Worm (Caenorhabditis elegans): ENCODE results near the gene sphr-1.

Gene sphr-1

DNA sequence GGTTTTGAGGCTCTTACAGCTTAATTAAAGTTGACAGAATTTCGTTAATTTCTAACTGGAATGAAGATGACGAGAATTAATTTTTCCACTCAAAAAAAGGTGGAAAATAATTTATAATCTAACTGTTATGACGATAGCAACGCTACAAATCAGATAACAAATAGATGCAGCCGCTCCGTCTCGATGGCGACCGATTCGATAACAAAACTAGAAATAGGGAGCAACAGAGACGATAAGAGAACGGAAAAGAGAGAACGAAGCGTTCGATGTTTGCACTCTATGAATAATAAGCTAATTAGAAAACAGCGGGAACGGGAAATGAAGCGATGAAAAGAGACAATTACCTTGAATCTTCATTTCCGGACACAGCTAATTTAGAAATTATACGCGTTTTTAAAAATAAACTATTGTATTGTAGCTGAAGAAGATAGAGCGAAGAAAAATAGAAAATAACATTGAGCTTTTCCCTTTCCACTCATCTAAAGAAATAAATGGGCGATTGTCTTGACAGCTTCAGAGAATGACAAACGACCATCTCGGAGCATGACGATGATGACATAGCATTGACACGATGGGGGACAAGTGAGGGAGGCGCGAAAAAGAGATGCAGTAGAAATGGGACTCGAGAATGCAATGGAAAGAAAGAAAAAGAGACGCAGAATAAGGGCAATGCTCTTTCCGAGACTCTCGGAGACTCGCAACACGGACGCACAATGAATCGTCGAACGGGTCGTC, 27.4 kb downstream of the sphr-1 start:
- TF ChIP-seq mls-2 (tag; optimal IDR thresholded peaks at IDR 0.05), result peak; percentile 37
- no peak for TF ChIP-seq ceh-43 (GFP tag; optimal IDR thresholded peaks at IDR 0.05)
- TF ChIP-seq unc-62 (GFP tag; optimal IDR thresholded peaks at IDR 0.05), result peak; percentile 91
- TF ChIP-seq tbx-8 (GFP tag; optimal IDR thresholded peaks at IDR 0.05), result no peak
- TF ChIP-seq ham-2 (GFP tag; optimal IDR thresholded peaks at IDR 0.05), result no peak
- TF ChIP-seq lsy-2 (tag; optimal IDR thresholded peaks at IDR 0.05), result no peak
- TF ChIP-seq ces-1 (GFP tag; optimal IDR thresholded peaks at IDR 0.05), result peak; percentile 20
- TF ChIP-seq nhr-76 (tag; optimal IDR thresholded peaks at IDR 0.05), result no peak
- TF ChIP-seq blmp-1 (tag; optimal IDR thresholded peaks at IDR 0.05), result no peak
- TF ChIP-seq mep-1 (tag; optimal IDR thresholded peaks at IDR 0.05), result peak; percentile 22
- no peak for TF ChIP-seq nhr-2 (tag; optimal IDR thresholded peaks at IDR 0.05)

DNA sequence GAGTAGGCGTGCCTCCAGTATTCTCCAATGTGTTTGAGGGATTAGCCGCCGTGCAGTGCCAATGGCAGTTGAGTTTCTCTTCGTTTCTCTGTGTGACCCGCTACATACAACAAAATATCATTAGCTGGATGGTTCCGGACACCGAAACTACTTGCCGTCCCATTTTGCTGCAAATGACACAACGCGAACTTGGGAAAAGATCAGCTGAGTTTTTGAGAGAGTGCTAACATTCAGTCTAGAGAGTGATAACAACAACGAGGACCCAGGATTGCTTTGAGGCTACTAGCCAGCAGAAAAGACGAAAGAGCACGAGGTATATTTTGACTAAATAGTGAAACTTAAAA, 28.0 kb downstream of the sphr-1 start:
- TF ChIP-seq tbx-8 (GFP tag; optimal IDR thresholded peaks at IDR 0.05) (no peak), elt-3 (tag; optimal IDR thresholded peaks at IDR 0.05) (no peak), elt-1 (tag; optimal IDR thresholded peaks at IDR 0.05; ENCODE audit: borderline replicate concordance, insufficient read depth) (no peak), lin-13 (tag; optimal IDR thresholded peaks at IDR 0.05) (no peak), mab-5 (tag; optimal IDR thresholded peaks at IDR 0.05) (no peak), unc-62 (GFP tag; optimal IDR thresholded peaks at IDR 0.05) (no peak), mep-1 (tag; optimal IDR thresholded peaks at IDR 0.05) (no peak), nhr-2 (tag; optimal IDR thresholded peaks at IDR 0.05) (no peak), ces-1 (GFP tag; optimal IDR thresholded peaks at IDR 0.05) (no peak), ztf-11 (tag; optimal IDR thresholded peaks at IDR 0.05) (no peak), cnd-1 (tag; optimal IDR thresholded peaks at IDR 0.05) (no peak), sem-2 (GFP tag; optimal IDR thresholded peaks at IDR 0.05) (no peak), blmp-1 (tag; optimal IDR thresholded peaks at IDR 0.05) (no peak)

DNA sequence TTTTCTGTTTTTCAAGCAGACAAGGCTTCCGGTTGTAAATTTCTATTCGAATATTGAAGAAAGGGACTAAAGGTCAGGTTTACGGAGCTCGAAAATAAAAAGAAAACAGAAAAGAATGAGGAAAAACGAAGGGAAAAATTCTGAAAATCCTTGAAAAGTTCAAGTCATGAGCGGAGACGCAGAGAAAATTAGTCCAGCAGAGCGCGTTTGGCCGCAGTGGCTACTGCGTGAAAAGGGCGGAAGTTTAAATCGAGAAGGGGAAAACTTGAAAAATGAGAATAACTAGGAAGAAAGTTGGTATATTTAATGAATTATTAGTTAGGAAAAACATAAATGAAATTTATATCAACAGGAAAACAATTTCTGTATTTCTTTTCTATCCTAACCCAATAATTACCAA, 29.0 kb downstream of the sphr-1 start:
- no peak for TF ChIP-seq ceh-83 (GFP tag; optimal IDR thresholded peaks at IDR 0.05)
- peak; percentile 28 for TF ChIP-seq nhr-237 (tag; optimal IDR thresholded peaks at IDR 0.05)
- TF ChIP-seq ces-1 (GFP tag; optimal IDR thresholded peaks at IDR 0.05), result peak; percentile 80
- no peak for TF ChIP-seq mls-2 (tag; optimal IDR thresholded peaks at IDR 0.05)
- peak; percentile 66 for TF ChIP-seq mep-1 (tag; optimal IDR thresholded peaks at IDR 0.05)
- TF ChIP-seq lsy-2 (tag; optimal IDR thresholded peaks at IDR 0.05), result peak; percentile 30
- peak; percentile 20 for TF ChIP-seq pha-4 (tag; optimal IDR thresholded peaks at IDR 0.05)
- TF ChIP-seq nhr-76 (tag; optimal IDR thresholded peaks at IDR 0.05), result no peak
- no peak for TF ChIP-seq flh-1 (GFP tag; optimal IDR thresholded peaks at IDR 0.05)

DNA sequence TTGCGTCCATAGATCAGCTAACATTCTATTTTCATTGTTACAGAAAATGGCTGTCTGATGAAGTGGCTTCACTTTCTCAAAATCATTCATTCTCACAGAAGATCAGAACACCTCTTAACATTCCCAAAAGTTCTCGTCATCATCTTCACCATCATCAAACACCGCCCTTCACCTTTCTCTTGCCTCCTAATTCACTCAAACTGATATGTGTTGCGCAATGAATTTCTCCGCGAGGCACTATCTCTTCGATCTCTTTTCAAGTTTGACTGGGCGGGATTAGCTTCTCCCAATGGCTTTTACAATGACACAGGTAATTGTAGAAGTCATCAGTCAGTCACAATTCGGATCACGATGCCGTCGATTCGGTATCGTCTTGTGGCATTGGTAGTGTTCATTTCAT, 30.2 kb downstream of the sphr-1 start, which contains the start of gene grd-6:
TSS of gene grd-6 (plus strand) at position 301 of the 400 bp plus-strand sequence.
- TF ChIP-seq pha-4 (tag; optimal IDR thresholded peaks at IDR 0.05) (no peak), zip-8 (tag; optimal IDR thresholded peaks at IDR 0.05) (peak; percentile 44)

DNA sequence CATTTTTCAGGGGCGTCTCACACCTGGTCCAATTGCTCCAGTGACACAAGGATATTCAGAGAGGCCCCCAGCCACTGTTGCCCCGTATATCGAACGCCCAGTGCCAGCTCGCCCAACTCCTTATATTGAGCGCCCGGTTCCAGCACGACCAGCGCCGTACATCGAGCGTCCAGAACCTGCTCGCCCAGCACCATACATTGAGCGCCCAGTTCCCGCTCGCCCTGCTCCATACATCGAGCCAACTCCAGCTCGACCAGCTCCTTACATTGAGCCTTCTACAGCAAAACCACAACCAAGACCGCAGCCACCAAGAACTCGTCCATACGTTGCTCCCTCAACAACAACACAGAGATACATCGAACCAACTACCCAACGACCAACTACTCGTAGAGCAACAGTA, 31.4 kb downstream of the sphr-1 start:
- no peak for TF ChIP-seq mls-2 (tag; optimal IDR thresholded peaks at IDR 0.05)
- TF ChIP-seq sptf-1 (tag; optimal IDR thresholded peaks at IDR 0.05), result no peak
- TF ChIP-seq elt-3 (tag; optimal IDR thresholded peaks at IDR 0.05), result no peak
- no peak for TF ChIP-seq hlh-1 (tag; optimal IDR thresholded peaks at IDR 0.05)
- TF ChIP-seq ces-1 (GFP tag; optimal IDR thresholded peaks at IDR 0.05), result no peak
- no peak for TF ChIP-seq nhr-12 (tag; optimal IDR thresholded peaks at IDR 0.05)
- TF ChIP-seq unc-120 (tag; optimal IDR thresholded peaks at IDR 0.05; ENCODE audit: poor library complexity, severe bottlenecking), result no peak
- no peak for TF ChIP-seq nhr-76 (tag; optimal IDR thresholded peaks at IDR 0.05)

DNA sequence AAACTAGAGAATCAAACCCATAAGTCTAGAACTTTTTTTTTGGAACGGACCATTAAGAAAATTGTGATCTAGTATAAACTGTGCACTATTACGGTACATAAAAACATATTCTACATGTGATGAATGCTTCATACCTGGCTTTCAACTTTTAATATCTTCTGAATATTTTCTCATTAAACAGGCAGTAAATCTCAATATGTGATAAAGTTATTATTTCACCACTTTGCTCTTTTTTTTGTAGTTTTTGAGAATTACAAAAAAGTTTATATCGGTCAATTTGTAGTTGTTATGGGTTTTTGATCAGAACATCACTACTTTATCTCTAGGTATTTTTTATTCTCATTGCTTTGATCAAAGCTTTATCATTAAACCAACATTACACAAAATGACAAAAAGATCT, 33.0 kb downstream of the sphr-1 start:
- no peak for TF ChIP-seq mab-5 (tag; optimal IDR thresholded peaks at IDR 0.05)
- no peak for TF ChIP-seq pha-4 (tag; optimal IDR thresholded peaks at IDR 0.05)
- TF ChIP-seq nhr-76 (tag; optimal IDR thresholded peaks at IDR 0.05), result no peak
- TF ChIP-seq blmp-1 (tag; optimal IDR thresholded peaks at IDR 0.05), result no peak
- no peak for TF ChIP-seq ces-1 (GFP tag; optimal IDR thresholded peaks at IDR 0.05)
- no peak for TF ChIP-seq hlh-1 (tag; optimal IDR thresholded peaks at IDR 0.05)
- TF ChIP-seq lsy-2 (tag; optimal IDR thresholded peaks at IDR 0.05), result no peak
- TF ChIP-seq drap-1 (GFP tag; optimal IDR thresholded peaks at IDR 0.05), result no peak
- no peak for TF ChIP-seq ztf-11 (tag; optimal IDR thresholded peaks at IDR 0.05)
- no peak for TF ChIP-seq M03D4.4 (tag; optimal IDR thresholded peaks at IDR 0.05)

Data from whole organism, mixed stage, embryonic.